Worm (Caenorhabditis elegans): ENCODE results near the gene ZK546.2.

DNA sequence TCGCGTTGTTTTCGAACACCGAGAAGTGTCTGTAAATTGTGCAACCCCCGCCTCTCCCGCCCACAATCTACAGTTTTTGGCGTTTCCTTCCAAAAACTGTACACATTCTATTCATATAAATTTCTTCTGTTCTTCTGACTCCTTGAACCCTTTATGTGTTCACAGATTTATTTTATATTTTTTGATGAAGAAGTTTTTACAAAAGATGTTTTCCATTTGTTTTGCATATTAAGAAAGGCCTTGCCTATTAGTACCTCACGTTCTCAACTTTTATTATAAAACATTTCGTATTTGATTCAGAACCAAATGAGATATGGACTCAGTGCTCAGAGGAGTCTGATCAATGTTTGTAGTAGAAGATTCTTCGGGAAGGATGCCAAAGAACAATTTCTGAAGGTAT, 7.5 kb downstream of the ZK546.2 start, which contains the start of gene ndx-3:
- TF ChIP-seq madf-2 (tag; optimal IDR thresholded peaks at IDR 0.05) (no peak), pha-4 (tag; optimal IDR thresholded peaks at IDR 0.05) (no peak), nhr-11 (tag; optimal IDR thresholded peaks at IDR 0.05) (no peak), dve-1 (tag; optimal IDR thresholded peaks at IDR 0.05) (no peak), ceh-2 (tag; optimal IDR thresholded peaks at IDR 0.05) (no peak), ama-1 (optimal IDR thresholded peaks at IDR 0.05) (no peak), lin-11 (tag; optimal IDR thresholded peaks at IDR 0.05) (no peak), F13H6.1 (tag; optimal IDR thresholded peaks at IDR 0.05) (no peak), sdc-2 (tag; optimal IDR thresholded peaks at IDR 0.05) (no peak), ceh-34 (tag; optimal IDR thresholded peaks at IDR 0.05) (no peak), pqm-1 (tag; optimal IDR thresholded peaks at IDR 0.05) (no peak), hlh-30 (tag; optimal IDR thresholded peaks at IDR 0.05; ENCODE audit: insufficient read depth) (no peak)
